Fruit fly (Drosophila melanogaster) whole organism, embryonic: ENCODE data around the gene CG32074.

Experiments used
- Antp ChIP-seq: fragments of 200-800 bp; sonication (Bioruptor generic); optimal IDR thresholded peaks from 3 replicates; lab custom pipeline; 2016; ENCODE audit warnings: missing biosample characterization, missing genetic modification characterization
- CG11085 ChIP-seq: fragments of 200-800 bp; sonication (Bioruptor generic); IDR thresholded peaks from 2 replicates; pipeline ENCODE4 v1.3.6; 2022; ENCODE audit warnings: missing biosample characterization, missing genetic modification characterization
- CG12155 ChIP-seq: fragments of 200-800 bp; sonication (Bioruptor generic); optimal IDR thresholded peaks from 3 replicates; lab custom pipeline; 2016; ENCODE audit warnings: missing biosample characterization, missing genetic modification characterization
- CG13287 ChIP-seq: fragments of 200-800 bp; sonication (Bioruptor generic); IDR thresholded peaks from 2 replicates; pipeline ENCODE4 v1.3.6; 2022; ENCODE audit warnings: missing biosample characterization, missing genetic modification characterization; ENCODE audit not compliant: partially characterized antibody
- CG13775 ChIP-seq: fragments of 200-800 bp; sonication (Bioruptor generic); optimal IDR thresholded peaks from 3 replicates; lab custom pipeline; 2017; ENCODE audit warnings: missing biosample characterization, mild to moderate bottlenecking, missing genetic modification characterization
- CG15601 ChIP-seq: fragments of 200-800 bp; sonication (Bioruptor generic); optimal IDR thresholded peaks from 3 replicates; lab custom pipeline; 2019; ENCODE audit warnings: missing biosample characterization, mild to moderate bottlenecking, missing genetic modification characterization, moderate library complexity
- CG2116 ChIP-seq: fragments of 200-800 bp; sonication (Bioruptor generic); optimal IDR thresholded peaks from 3 replicates; lab custom pipeline; 2018; ENCODE audit warnings: missing biosample characterization, mild to moderate bottlenecking, missing genetic modification characterization
- CG2129 ChIP-seq: fragments of 200-800 bp; sonication (Bioruptor generic); IDR thresholded peaks from 2 replicates; pipeline ENCODE4 v1.3.6; 2022; ENCODE audit warnings: missing biosample characterization, missing genetic modification characterization; ENCODE audit not compliant: partially characterized antibody
- CG2678 ChIP-seq: fragments of 200-800 bp; sonication (Bioruptor generic); optimal IDR thresholded peaks from 3 replicates; lab custom pipeline; 2019; ENCODE audit warnings: missing biosample characterization, mild to moderate bottlenecking, missing genetic modification characterization, moderate library complexity
- CG2712 ChIP-seq: fragments of 200-800 bp; optimal IDR thresholded peaks from 3 replicates; lab custom pipeline; 2019; ENCODE audit warnings: missing biosample characterization, mild to moderate bottlenecking, missing genetic modification characterization, moderate library complexity
- CG30020 ChIP-seq: fragments of 200-800 bp; optimal IDR thresholded peaks from 2 replicates; lab custom pipeline; 2019; ENCODE audit warnings: missing biosample characterization, mild to moderate bottlenecking, missing genetic modification characterization, moderate library complexity
- CG31388 ChIP-seq: fragments of 200-800 bp; sonication (Bioruptor generic); optimal IDR thresholded peaks from 2 replicates; lab custom pipeline; 2016; ENCODE audit warnings: missing biosample characterization, missing genetic modification characterization
- CG32767 ChIP-seq: fragments of 200-800 bp; sonication (Bioruptor generic); IDR thresholded peaks from 2 replicates; pipeline ENCODE4 v1.3.6; 2022; ENCODE audit warnings: missing biosample characterization, missing genetic modification characterization
- CG32772 ChIP-seq: fragments of 200-800 bp; sonication (Bioruptor generic); IDR thresholded peaks from 2 replicates; pipeline ENCODE4 v1.3.6; 2022; ENCODE audit warnings: missing biosample characterization, missing genetic modification characterization
- CG4360 ChIP-seq: fragments of 200-800 bp; sonication (Bioruptor generic); IDR thresholded peaks from 2 replicates; pipeline ENCODE4 v1.3.6; 2022; ENCODE audit warnings: missing biosample characterization, missing genetic modification characterization
- CG5245 ChIP-seq: fragments of 200-800 bp; sonication (Bioruptor generic); optimal IDR thresholded peaks from 3 replicates; lab custom pipeline; 2016; ENCODE audit warnings: missing biosample characterization, missing genetic modification characterization
- CG8290 ChIP-seq, 3 experiments: fragments of 200-800 bp; sonication (Bioruptor generic); optimal IDR thresholded peaks; 2 replicates each; lab custom pipeline; 2016 to 2019; ENCODE audit warnings: missing biosample characterization in 3 of 3, missing genetic modification characterization in 3 of 3, mild to moderate bottlenecking in 2 of 3, moderate library complexity in 1 of 3
- CG8944 ChIP-seq: fragments of 200-800 bp; sonication (Bioruptor generic); optimal IDR thresholded peaks from 3 replicates; lab custom pipeline; 2016; ENCODE audit warnings: missing biosample characterization, missing genetic modification characterization
- CG9932 ChIP-seq: fragments of 200-800 bp; sonication (Bioruptor generic); IDR thresholded peaks from 2 replicates; pipeline ENCODE4 v1.3.6; 2022; ENCODE audit warnings: missing biosample characterization, missing genetic modification characterization
- Dad ChIP-seq: fragments of 200-800 bp; sonication (Bioruptor generic); optimal IDR thresholded peaks from 3 replicates; lab custom pipeline; 2016; ENCODE audit warnings: missing biosample characterization, missing genetic modification characterization
- Dbx ChIP-seq: fragments of 200-800 bp; sonication (Bioruptor generic); IDR thresholded peaks from 3 replicates; pipeline ENCODE4 v1.3.6; 2022; ENCODE audit warnings: missing biosample characterization, missing genetic modification characterization
- E2f1 ChIP-seq: fragments of 200-800 bp; sonication (Bioruptor generic); IDR thresholded peaks from 2 replicates; pipeline ENCODE4 v1.3.6; 2022; ENCODE audit warnings: missing biosample characterization, missing genetic modification characterization
- H15 ChIP-seq: fragments of 200-800 bp; sonication (Bioruptor generic); IDR thresholded peaks from 3 replicates; pipeline ENCODE4 v1.3.6; 2022; ENCODE audit warnings: missing biosample characterization, missing genetic modification characterization
- HmgZ ChIP-seq: fragments of 200-800 bp; sonication (Bioruptor generic); optimal IDR thresholded peaks from 2 replicates; lab custom pipeline; 2018; ENCODE audit warnings: missing biosample characterization, mild to moderate bottlenecking, missing genetic modification characterization
- NfI ChIP-seq: fragments of 200-800 bp; sonication (Bioruptor generic); optimal IDR thresholded peaks from 3 replicates; lab custom pipeline; 2018; ENCODE audit warnings: missing biosample characterization, mild to moderate bottlenecking, missing genetic modification characterization, moderate library complexity
- Pdp1 ChIP-seq, 2 experiments: fragments of 200-800 bp; sonication (Bioruptor generic); optimal IDR thresholded peaks; 3 replicates each; lab custom pipeline; 2016; ENCODE audit warnings: missing biosample characterization in 2 of 2, missing genetic modification characterization in 2 of 2, mild to moderate bottlenecking in 1 of 2, moderate library complexity in 1 of 2
- ato ChIP-seq: fragments of 200-800 bp; sonication (Bioruptor generic); IDR thresholded peaks from 2 replicates; pipeline ENCODE4 v1.3.6; 2022; ENCODE audit warnings: missing biosample characterization, missing genetic modification characterization; ENCODE audit not compliant: partially characterized antibody
- bab2 ChIP-seq: fragments of 200-800 bp; sonication (Bioruptor generic); optimal IDR thresholded peaks from 2 replicates; lab custom pipeline; 2016; ENCODE audit warnings: missing biosample characterization, missing genetic modification characterization
- bcd ChIP-seq: fragments of 200-800 bp; sonication (Bioruptor generic); optimal IDR thresholded peaks from 2 replicates; lab custom pipeline; 2017; ENCODE audit warnings: missing biosample characterization, mild to moderate bottlenecking, missing genetic modification characterization
- chinmo ChIP-seq: fragments of 200-800 bp; sonication (Bioruptor generic); IDR thresholded peaks from 4 replicates; pipeline ENCODE4 v1.3.6; 2022; ENCODE audit warnings: missing biosample characterization, missing genetic modification characterization; ENCODE audit not compliant: partially characterized antibody
- chm ChIP-seq: fragments of 200-800 bp; sonication (Bioruptor generic); IDR thresholded peaks from 2 replicates; pipeline ENCODE4 v1.3.6; 2022; ENCODE audit warnings: missing biosample characterization, missing genetic modification characterization
- crp ChIP-seq, 2 experiments: fragments of 200-800 bp; sonication (Bioruptor generic); optimal IDR thresholded peaks; 2 replicates in 1 of 2; 3 replicates in 1 of 2; lab custom pipeline; 2017; ENCODE audit warnings: missing biosample characterization in 2 of 2, missing genetic modification characterization in 2 of 2, mild to moderate bottlenecking in 1 of 2, moderate library complexity in 1 of 2
- dati ChIP-seq: fragments of 200-800 bp; sonication (Bioruptor generic); IDR thresholded peaks from 2 replicates; pipeline ENCODE4 v1.3.6; 2022; ENCODE audit warnings: missing biosample characterization, missing genetic modification characterization
- esg ChIP-seq: fragments of 200-800 bp; sonication (Bioruptor generic); conservative IDR thresholded peaks from 2 replicates; pipeline ENCODE4 v1.3.6; 2022; ENCODE audit warnings: missing biosample characterization, missing genetic modification characterization
- hb ChIP-seq: fragments of 200-800 bp; sonication (Bioruptor generic); IDR thresholded peaks from 3 replicates; pipeline ENCODE4 v1.3.6; 2022; ENCODE audit warnings: missing biosample characterization, missing genetic modification characterization; ENCODE audit not compliant: partially characterized antibody
- inv ChIP-seq: fragments of 200-800 bp; sonication (Bioruptor generic); IDR thresholded peaks from 2 replicates; pipeline ENCODE4 v1.3.6; 2022; ENCODE audit warnings: missing biosample characterization, missing genetic modification characterization; ENCODE audit not compliant: partially characterized antibody
- lmd ChIP-seq: fragments of 200-800 bp; sonication (Bioruptor generic); IDR thresholded peaks from 2 replicates; pipeline ENCODE4 v1.3.6; 2022; ENCODE audit warnings: missing biosample characterization, missing genetic modification characterization
- lov ChIP-seq, 2 experiments: fragments of 200-800 bp in 1 of 2; fragments of >200 bp in 1 of 2; sonication (Bioruptor generic) in 1 of 2; IDR thresholded peaks in 1 of 2; optimal IDR thresholded peaks in 1 of 2; 2 replicates in 1 of 2; 3 replicates in 1 of 2; pipeline versions ENCODE4 v1.3.6 to Lab custom; 2017 to 2022; ENCODE audit warnings: missing biosample characterization in 1 of 2, missing genetic modification characterization in 1 of 2
- mld ChIP-seq: fragments of 200-800 bp; sonication (Bioruptor generic); IDR thresholded peaks from 3 replicates; pipeline ENCODE4 v1.3.6; 2022; ENCODE audit warnings: missing biosample characterization, missing genetic modification characterization; ENCODE audit not compliant: partially characterized antibody
- otp ChIP-seq: fragments of 200-800 bp; sonication (Bioruptor generic); IDR thresholded peaks from 3 replicates; pipeline ENCODE4, ENCODE4 v1.3.6; 2022; ENCODE audit warnings: missing biosample characterization, missing genetic modification characterization
- pnt ChIP-seq: fragments of 200-800 bp; sonication (Bioruptor generic); optimal IDR thresholded peaks from 3 replicates; lab custom pipeline; 2016; ENCODE audit warnings: missing biosample characterization, missing genetic modification characterization
- ranshi ChIP-seq: fragments of 200-800 bp; sonication (Bioruptor generic); IDR thresholded peaks from 2 replicates; pipeline ENCODE4 v1.3.6; 2022; ENCODE audit warnings: missing biosample characterization, missing genetic modification characterization
- sens ChIP-seq: fragments of 200-800 bp; sonication (Bioruptor generic); peaks from one replicate; lab custom pipeline; 2016; ENCODE audit warnings: missing biosample characterization, missing genetic modification characterization
- slou ChIP-seq: fragments of 200-800 bp; sonication (Bioruptor generic); optimal IDR thresholded peaks from 3 replicates; lab custom pipeline; 2016; ENCODE audit warnings: missing biosample characterization, missing genetic modification characterization
- stc ChIP-seq: fragments of 200-800 bp; sonication (Bioruptor generic); IDR thresholded peaks from 2 replicates; pipeline ENCODE4 v1.3.6; 2022; ENCODE audit warnings: missing biosample characterization, missing genetic modification characterization
- unc-4 ChIP-seq: fragments of 200-800 bp; sonication (Bioruptor generic); IDR thresholded peaks from 2 replicates; pipeline ENCODE4 v1.3.6; 2022; ENCODE audit warnings: missing biosample characterization, missing genetic modification characterization; ENCODE audit not compliant: partially characterized antibody
- usp ChIP-seq: fragments of >200 bp; optimal IDR thresholded peaks from 2 replicates; lab custom pipeline; 2017; ENCODE audit warnings: missing biosample characterization, missing genetic modification characterization
- zen2 ChIP-seq: fragments of 200-800 bp; sonication (Bioruptor generic); IDR thresholded peaks from 3 replicates; pipeline ENCODE4 v1.3.6; 2022; ENCODE audit warnings: missing biosample characterization, missing genetic modification characterization; ENCODE audit not compliant: partially characterized antibody

CG32074 gene

dm6 chr3L:11123088-11123487 lies 9.0 kb downstream of the CG32074 start, which contains the start of the genes Ufd1 and NaPi-III (continued):
- peak; percentile 77; the same call in 2 of the 3 replicates for TF ChIP-seq hb
- TF ChIP-seq Dad: peak; percentile 59
- TF ChIP-seq CG2116: peak; percentile 91
- peak; percentile 10 for TF ChIP-seq Antp
- TF ChIP-seq ato (GFP tag; lab: Robert Waterston, UW): peak; percentile 84
- TF ChIP-seq CG2129 (GFP tag; lab: Robert Waterston, UW): peak; percentile 53
- TF ChIP-seq CG9932 (GFP tag; lab: Robert Waterston, UW): peak; percentile 71
- peak; percentile 56 for TF ChIP-seq CG2712
- peak; percentile 14 for TF ChIP-seq bab2 (GFP tag; lab: Kevin White, UChicago)
- TF ChIP-seq mld (GFP tag; lab: Robert Waterston, UW): no peak
- peak in 1 of 2 experiments; percentile 74 for TF ChIP-seq Pdp1 (GFP tag; optimal IDR thresholded peaks at IDR 0.05; lab: Kevin White, UChicago)
- TF ChIP-seq CG13775 (GFP tag; lab: Kevin White, UChicago): peak; percentile 46
- TF ChIP-seq lmd: peak; percentile 20; the same call in 1 of the 2 replicates
- TF ChIP-seq CG32772: peak; percentile 85
- peak; percentile 57; the same call in 1 of the 2 replicates for TF ChIP-seq CG32767 (GFP tag; lab: Robert Waterston, UW)
- TF ChIP-seq CG2678: peak; percentile 15
- TF ChIP-seq HmgZ: peak; percentile 91
- peak; percentile 54; the same call in 1 of the 2 replicates for TF ChIP-seq chm (GFP tag; lab: Robert Waterston, UW)
- no peak for TF ChIP-seq lov (optimal IDR thresholded peaks at IDR 0.05; lab: Kevin White, UChicago)
- peak; percentile 49; the same call in 1 of the 3 replicates for TF ChIP-seq lov (GFP tag; IDR thresholded peaks at IDR 0.05; lab: Robert Waterston, UW)
- TF ChIP-seq CG11085: no peak
- TF ChIP-seq stc (GFP tag; lab: Robert Waterston, UW): no peak
- peak; percentile 69; the same call in 2 of the 3 replicates for TF ChIP-seq Dbx (GFP tag; lab: Robert Waterston, UW)
- peak; percentile 71; the same call in 1 of the 2 replicates for TF ChIP-seq inv (GFP tag; lab: Robert Waterston, UW)
- peak; percentile 73; the same call in 1 of the 4 replicates for TF ChIP-seq chinmo (GFP tag; lab: Robert Waterston, UW)
- TF ChIP-seq CG12155: peak; percentile 56
- TF ChIP-seq ranshi: peak; percentile 45; the same call in 1 of the 2 replicates
- peak; percentile 26 for TF ChIP-seq CG8290 (GFP tag; optimal IDR thresholded peaks at IDR 0.05; lab: Kevin White, UChicago)
- peak in 1 of 2 experiments; percentile 90 for TF ChIP-seq CG8290 (tag; optimal IDR thresholded peaks at IDR 0.05; lab: Kevin White, UChicago)
- peak; percentile 14 for TF ChIP-seq NfI (GFP tag; lab: Kevin White, UChicago)
- TF ChIP-seq CG5245 (GFP tag; lab: Kevin White, UChicago): peak; percentile 17
- no peak for TF ChIP-seq usp
- TF ChIP-seq bcd (GFP tag; lab: Kevin White, UChicago): peak; percentile 17
- peak; percentile 82 for TF ChIP-seq CG4360 (GFP tag; lab: Robert Waterston, UW)
- TF ChIP-seq CG13287 (GFP tag; lab: Robert Waterston, UW): peak; percentile 94
- TF ChIP-seq pnt (GFP tag; lab: Kevin White, UChicago): peak; percentile 26
- no peak for TF ChIP-seq dati
- TF ChIP-seq esg (GFP tag; lab: Robert Waterston, UW): no peak
- no peak for TF ChIP-seq otp
- TF ChIP-seq unc-4 (GFP tag; lab: Robert Waterston, UW): peak; percentile 92
- peak; percentile 85 for TF ChIP-seq sens (GFP tag; lab: Kevin White, UChicago)
- TF ChIP-seq H15 (GFP tag; lab: Robert Waterston, UW): no peak
- TF ChIP-seq CG30020 (tag; lab: Kevin White, UChicago): peak; percentile 19
- peak; percentile 36 for TF ChIP-seq CG8944 (GFP tag; lab: Kevin White, UChicago)
- peak in 1 of 2 experiments; percentile 69 for TF ChIP-seq crp (GFP tag; optimal IDR thresholded peaks at IDR 0.05; lab: Kevin White, UChicago)
- no peak for TF ChIP-seq slou (GFP tag; lab: Kevin White, UChicago)
- TF ChIP-seq CG15601 (tag; lab: Kevin White, UChicago): peak; percentile 71
- peak; percentile 51; the same call in 1 of the 2 replicates for TF ChIP-seq E2f1 (GFP tag; lab: Robert Waterston, UW)
- TF ChIP-seq CG31388 (GFP tag; lab: Kevin White, UChicago): no peak
- peak; percentile 65; the same call in 2 of the 3 replicates for TF ChIP-seq zen2 (GFP tag; lab: Robert Waterston, UW)
